Fruit fly (Drosophila melanogaster) whole organism, wandering third instar larva: Measurements from ENCODE around the gene ush.

Experiments
- Abd-B ChIP-seq: fragments of >200 bp; optimal IDR thresholded peaks from 2 replicates; lab custom pipeline; 2017; ENCODE audit warnings: missing biosample characterization, missing genetic modification characterization
- CG32264 ChIP-seq: fragments of 200-800 bp; sonication (Bioruptor generic); optimal IDR thresholded peaks from 2 replicates; lab custom pipeline; 2016; ENCODE audit warnings: missing biosample characterization, missing genetic modification characterization
- CG9705 ChIP-seq: fragments of 200-800 bp; sonication (Bioruptor generic); optimal IDR thresholded peaks from 2 replicates; lab custom pipeline; 2018; ENCODE audit warnings: missing biosample characterization, mild to moderate bottlenecking, missing genetic modification characterization
- CrebA ChIP-seq: fragments of 200-800 bp; sonication (Bioruptor generic); optimal IDR thresholded peaks from 2 replicates; lab custom pipeline; 2016; ENCODE audit warnings: missing biosample characterization, mild to moderate bottlenecking, missing genetic modification characterization, borderline replicate concordance
- Dfd ChIP-seq: fragments of >200 bp; optimal IDR thresholded peaks from 2 replicates; lab custom pipeline; 2017; ENCODE audit warnings: missing biosample characterization, missing genetic modification characterization
- Dif ChIP-seq: fragments of 200-275, 200-300 bp; sonication (Bioruptor generic); optimal IDR thresholded peaks from 2 replicates; lab custom pipeline; 2018; ENCODE audit warnings: missing biosample characterization, missing genetic modification characterization; ENCODE audit not compliant: partially characterized antibody
- GATAd ChIP-seq: sonication (Bioruptor generic); optimal IDR thresholded peaks from 2 replicates; lab custom pipeline; 2016; ENCODE audit warnings: missing biosample characterization, missing genetic modification characterization
- HLH106 ChIP-seq: fragments of 200-800 bp; optimal IDR thresholded peaks from 3 replicates; lab custom pipeline; 2019; ENCODE audit warnings: missing biosample characterization, mild to moderate bottlenecking, missing genetic modification characterization, moderate library complexity
- Hnf4 ChIP-seq: fragments of 200-800 bp; sonication (Bioruptor generic); optimal IDR thresholded peaks from 2 replicates; lab custom pipeline; 2016; ENCODE audit warnings: missing biosample characterization, mild to moderate bottlenecking, missing genetic modification characterization
- Hr78 ChIP-seq: fragments of >200 bp; optimal IDR thresholded peaks from 2 replicates; lab custom pipeline; 2017; ENCODE audit warnings: missing biosample characterization, missing genetic modification characterization
- Hr83 ChIP-seq: fragments of 200-300 bp; sonication (Bioruptor generic); optimal IDR thresholded peaks from 2 replicates; lab custom pipeline; 2016; ENCODE audit warnings: missing biosample characterization, mild to moderate bottlenecking, missing genetic modification characterization, moderate library complexity; ENCODE audit not compliant: poor library complexity, severe bottlenecking
- Jra ChIP-seq: sonication (Bioruptor generic); optimal IDR thresholded peaks from 2 replicates; lab custom pipeline; 2016; ENCODE audit warnings: missing biosample characterization, missing genetic modification characterization
- Mio ChIP-seq: sonication (Bioruptor generic); optimal IDR thresholded peaks from 2 replicates; lab custom pipeline; 2016; ENCODE audit warnings: missing biosample characterization, missing genetic modification characterization
- Myc ChIP-seq: fragments of >200 bp; optimal IDR thresholded peaks from 2 replicates; lab custom pipeline; 2017
- N ChIP-seq: fragments of >200 bp; optimal IDR thresholded peaks from 2 replicates; lab custom pipeline; 2018; ENCODE audit warnings: missing biosample characterization, missing external identifiers, missing genetic modification characterization
- OdsH ChIP-seq: fragments of 200-800 bp; sonication (Bioruptor generic); optimal IDR thresholded peaks from 2 replicates; lab custom pipeline; 2016; ENCODE audit warnings: missing biosample characterization, mild to moderate bottlenecking, missing genetic modification characterization
- Rel ChIP-seq, 2 experiments: fragments of 200-800 bp; sonication (Bioruptor generic) in 1 of 2; optimal IDR thresholded peaks; 2 replicates in 1 of 2; 3 replicates in 1 of 2; lab custom pipeline; 2016 to 2019; ENCODE audit warnings: mild to moderate bottlenecking in 2 of 2, missing biosample characterization in 2 of 2, missing genetic modification characterization in 2 of 2, moderate library complexity in 1 of 2
- Sp1 ChIP-seq: fragments of 200-800 bp; sonication (Bioruptor generic); optimal IDR thresholded peaks from 3 replicates; lab custom pipeline; 2019; ENCODE audit warnings: missing biosample characterization, mild to moderate bottlenecking, missing genetic modification characterization, moderate library complexity
- Vsx2 ChIP-seq: fragments of 200-300, 225-300 bp; sonication (Bioruptor generic); optimal IDR thresholded peaks from 2 replicates; lab custom pipeline; 2018; ENCODE audit warnings: missing biosample characterization, missing genetic modification characterization; ENCODE audit not compliant: partially characterized antibody
- br ChIP-seq: fragments of 200-800 bp; sonication (Bioruptor generic); optimal IDR thresholded peaks from 2 replicates; lab custom pipeline; 2016; ENCODE audit warnings: missing biosample characterization, missing genetic modification characterization
- brk ChIP-seq: fragments of 200-800 bp; sonication (Bioruptor generic); optimal IDR thresholded peaks from 2 replicates; lab custom pipeline; 2016; ENCODE audit warnings: missing biosample characterization, mild to moderate bottlenecking, missing genetic modification characterization
- dl ChIP-seq, 2 experiments: fragments of 175-275, 200-275 bp in 1 of 2; fragments of 200-275 bp in 1 of 2; sonication (Bioruptor generic); optimal IDR thresholded peaks; lab custom pipeline; 2018; ENCODE audit warnings: mild to moderate bottlenecking in 2 of 2, missing biosample characterization in 2 of 2, missing genetic modification characterization in 2 of 2, moderate library complexity in 2 of 2; ENCODE audit not compliant: partially characterized antibody in 2 of 2, insufficient read depth in 1 of 2
- dmrt93B ChIP-seq: fragments of 200-800 bp; sonication (Bioruptor generic); optimal IDR thresholded peaks from 2 replicates; lab custom pipeline; 2018; ENCODE audit warnings: missing biosample characterization, mild to moderate bottlenecking, missing genetic modification characterization
- dsf ChIP-seq: sonication (Bioruptor generic); optimal IDR thresholded peaks from 2 replicates; lab custom pipeline; 2016; ENCODE audit warnings: missing biosample characterization, missing genetic modification characterization, borderline replicate concordance
- ey ChIP-seq: fragments of 200-800 bp; sonication (Bioruptor generic); optimal IDR thresholded peaks from 2 replicates; lab custom pipeline; 2016; ENCODE audit warnings: missing biosample characterization, missing genetic modification characterization
- foxo ChIP-seq, 2 experiments: fragments of 200-800 bp; sonication (Bioruptor generic); optimal IDR thresholded peaks; 2 replicates in 1 of 2; 3 replicates in 1 of 2; lab custom pipeline; 2016 to 2017; ENCODE audit warnings: missing biosample characterization in 2 of 2, missing genetic modification characterization in 2 of 2
- fru ChIP-seq: fragments of 200-800 bp; sonication (Bioruptor generic); optimal IDR thresholded peaks from 3 replicates; lab custom pipeline; 2016; ENCODE audit warnings: missing biosample characterization, mild to moderate bottlenecking, missing genetic modification characterization
- h ChIP-seq: fragments of 200-800 bp; sonication (Bioruptor generic); optimal IDR thresholded peaks from 3 replicates; lab custom pipeline; 2016; ENCODE audit warnings: missing biosample characterization, mild to moderate bottlenecking, missing genetic modification characterization
- jim ChIP-seq: fragments of 175-275, 200-325 bp; sonication (Bioruptor generic); optimal IDR thresholded peaks from 2 replicates; lab custom pipeline; 2016; ENCODE audit warnings: missing biosample characterization, mild to moderate bottlenecking, missing genetic modification characterization
- lola ChIP-seq: fragments of >200 bp; optimal IDR thresholded peaks from 2 replicates; lab custom pipeline; 2017; ENCODE audit warnings: missing biosample characterization, missing genetic modification characterization
- pan ChIP-seq: fragments of >200 bp; optimal IDR thresholded peaks from 2 replicates; lab custom pipeline; 2017
- psq ChIP-seq: fragments of 200-800 bp; sonication (Bioruptor generic); optimal IDR thresholded peaks from 3 replicates; lab custom pipeline; 2017; ENCODE audit warnings: missing biosample characterization, mild to moderate bottlenecking, missing genetic modification characterization, moderate library complexity
- rgr ChIP-seq: fragments of 200-800 bp; sonication (Bioruptor generic); optimal IDR thresholded peaks from 3 replicates; lab custom pipeline; 2016; ENCODE audit warnings: missing biosample characterization, mild to moderate bottlenecking, missing genetic modification characterization
- sage ChIP-seq: fragments of 200-800 bp; sonication (Bioruptor generic); optimal IDR thresholded peaks from 2 replicates; lab custom pipeline; 2016; ENCODE audit warnings: missing biosample characterization, mild to moderate bottlenecking, missing genetic modification characterization
- sv ChIP-seq: fragments of 200-800 bp; sonication (Bioruptor generic); optimal IDR thresholded peaks from 3 replicates; lab custom pipeline; 2016; ENCODE audit warnings: missing biosample characterization, missing genetic modification characterization
- tai ChIP-seq: sonication (Bioruptor generic); optimal IDR thresholded peaks from 2 replicates; lab custom pipeline; 2016; ENCODE audit warnings: missing biosample characterization, missing genetic modification characterization
- usp ChIP-seq: fragments of >200 bp; optimal IDR thresholded peaks from 2 replicates; lab custom pipeline; 2017; ENCODE audit warnings: missing biosample characterization, missing genetic modification characterization
- woc ChIP-seq: sonication (Bioruptor generic); optimal IDR thresholded peaks from 2 replicates; lab custom pipeline; 2016; ENCODE audit warnings: missing biosample characterization, mild to moderate bottlenecking, missing genetic modification characterization

Gene ush

dm6 chr2L:432119-432518 is 43.9 kb upstream of the ush start:
- TF ChIP-seq CrebA (GFP tag; lab: Kevin White, UChicago) (no peak), pan (lab: Kevin White, UChicago) (no peak), Dfd (no peak), OdsH (GFP tag; lab: Kevin White, UChicago) (no peak), brk (no peak), Jra (no peak), dl (GFP tag; optimal IDR thresholded peaks at IDR 0.05; lab: Kevin White, UChicago; ENCODE audit: insufficient read depth in 1 of 2, partially characterized antibody in 2 of 2) (no peak), N (GFP tag; lab: Kevin White, UChicago) (no peak), Vsx2 (GFP tag; lab: Kevin White, UChicago) (no peak), Sp1 (GFP tag; lab: Kevin White, UChicago) (no peak), sage (GFP tag; lab: Kevin White, UChicago) (no peak), Rel (GFP tag; optimal IDR thresholded peaks at IDR 0.05; lab: Kevin White, UChicago) (no peak), Rel (tag; optimal IDR thresholded peaks at IDR 0.05; lab: Kevin White, UChicago) (no peak), dsf (GFP tag; lab: Kevin White, UChicago) (no peak), lola (GFP tag; lab: Kevin White, UChicago) (no peak), tai (no peak), dmrt93B (GFP tag; lab: Kevin White, UChicago) (no peak), Hr83 (no peak)

dm6 chr2L:434439-434838 is 41.6 kb upstream of the ush start:
- no peak for TF ChIP-seq br
- no peak for TF ChIP-seq GATAd (GFP tag; lab: Kevin White, UChicago)

- TF ChIP-seq dl (GFP tag; optimal IDR thresholded peaks at IDR 0.05; lab: Kevin White, UChicago; ENCODE audit: insufficient read depth in 1 of 2, partially characterized antibody in 2 of 2) (no peak), ey (peak; percentile 16), Abd-B (GFP tag; lab: Kevin White, UChicago) (no peak), dsf (GFP tag; lab: Kevin White, UChicago) (no peak), GATAd (GFP tag; lab: Kevin White, UChicago) (no peak), woc (GFP tag; lab: Kevin White, UChicago) (no peak), tai (no peak), foxo (GFP tag; optimal IDR thresholded peaks at IDR 0.05; lab: Kevin White, UChicago) (peak in 1 of 2 experiments; percentile 64), Sp1 (GFP tag; lab: Kevin White, UChicago) (no peak), sv (GFP tag; lab: Kevin White, UChicago) (no peak), Dfd (no peak), Myc (no peak), rgr (GFP tag; lab: Kevin White, UChicago) (peak; percentile 36), Rel (GFP tag; optimal IDR thresholded peaks at IDR 0.05; lab: Kevin White, UChicago) (peak; percentile 7), Rel (tag; optimal IDR thresholded peaks at IDR 0.05; lab: Kevin White, UChicago) (no peak), pan (lab: Kevin White, UChicago) (no peak), h (peak; percentile 52), Vsx2 (GFP tag; lab: Kevin White, UChicago) (no peak), OdsH (GFP tag; lab: Kevin White, UChicago) (peak; percentile 50), Hnf4 (GFP tag; lab: Kevin White, UChicago) (peak; percentile 24), HLH106 (tag; lab: Kevin White, UChicago) (no peak), jim (GFP tag; lab: Kevin White, UChicago) (no peak), usp (GFP tag; lab: Kevin White, UChicago) (no peak), lola (GFP tag; lab: Kevin White, UChicago) (no peak), Jra (no peak), Hr83 (no peak), sage (GFP tag; lab: Kevin White, UChicago) (no peak), Dif (GFP tag; lab: Kevin White, UChicago) (no peak), fru (peak; percentile 6), brk (peak; percentile 51), CG32264 (GFP tag; lab: Kevin White, UChicago) (no peak), Mio (GFP tag; lab: Kevin White, UChicago) (no peak), dmrt93B (GFP tag; lab: Kevin White, UChicago) (no peak), Hr78 (GFP tag; lab: Kevin White, UChicago) (no peak), psq (GFP tag; lab: Kevin White, UChicago) (peak; percentile 45), N (GFP tag; lab: Kevin White, UChicago) (no peak), CG9705 (GFP tag; lab: Kevin White, UChicago) (no peak), CrebA (GFP tag; lab: Kevin White, UChicago) (no peak), br (no peak)
Measured at dm6 chr2L:435311-435806, 40.7 kb upstream of the ush start.
